Fruit fly (Drosophila melanogaster) whole organism, embryonic: Measurements from ENCODE around the gene Rnp4F.

ENCODE experiments used
- Blimp-1 ChIP-seq: fragments of 200-800 bp; sonication (Bioruptor generic); optimal IDR thresholded peaks from 3 replicates; lab custom pipeline; 2018; ENCODE audit warnings: missing biosample characterization, missing genetic modification characterization, mild to moderate bottlenecking, moderate library complexity, missing genetic modification reagents
- CG10209 ChIP-seq: fragments of 200-800 bp; sonication (Bioruptor generic); optimal IDR thresholded peaks from 3 replicates; lab custom pipeline; 2017; ENCODE audit warnings: missing biosample characterization, mild to moderate bottlenecking, missing genetic modification characterization, missing genetic modification reagents
- CG1024 ChIP-seq: fragments of 200-800 bp; sonication (Bioruptor generic); IDR thresholded peaks from 2 replicates; pipeline ENCODE4 v1.3.6; 2022; ENCODE audit warnings: missing biosample characterization, missing genetic modification characterization
- CG11723 ChIP-seq: fragments of 200-800 bp; sonication (Bioruptor generic); optimal IDR thresholded peaks from 2 replicates; lab custom pipeline; 2017; ENCODE audit warnings: missing biosample characterization, mild to moderate bottlenecking, missing genetic modification characterization
- CG12659 ChIP-seq: fragments of 200-800 bp; sonication (Bioruptor generic); optimal IDR thresholded peaks from 3 replicates; lab custom pipeline; 2017; ENCODE audit warnings: mild to moderate bottlenecking, missing biosample characterization, missing genetic modification reagents, missing genetic modification characterization
- CG14710 ChIP-seq: fragments of 200-800 bp; sonication (Bioruptor generic); optimal IDR thresholded peaks from 3 replicates; lab custom pipeline; 2019; ENCODE audit warnings: missing biosample characterization, mild to moderate bottlenecking, missing genetic modification characterization, moderate library complexity
- CG14965 ChIP-seq: fragments of 200-800 bp; sonication (Bioruptor generic); optimal IDR thresholded peaks from 2 replicates; lab custom pipeline; 2016; ENCODE audit warnings: missing biosample characterization, missing genetic modification characterization, borderline replicate concordance
- CG15696 ChIP-seq: fragments of 200-800 bp; sonication (Bioruptor generic); optimal IDR thresholded peaks from 2 replicates; lab custom pipeline; 2019; ENCODE audit warnings: missing biosample characterization, mild to moderate bottlenecking, missing genetic modification characterization, moderate library complexity
- CG1602 ChIP-seq: fragments of 200-800 bp; sonication (Bioruptor generic); optimal IDR thresholded peaks from 3 replicates; lab custom pipeline; 2016; ENCODE audit warnings: missing biosample characterization, missing genetic modification characterization
- CG16813 ChIP-seq: fragments of 200-800 bp; sonication (Bioruptor generic); IDR thresholded peaks from 3 replicates; pipeline ENCODE4 v1.3.6; 2022; ENCODE audit warnings: missing biosample characterization, missing genetic modification characterization; ENCODE audit not compliant: partially characterized antibody
- CG18764 ChIP-seq: fragments of 200-800 bp; sonication (Bioruptor generic); optimal IDR thresholded peaks from 3 replicates; lab custom pipeline; 2016; ENCODE audit warnings: missing biosample characterization, missing genetic modification characterization
- CG31441 ChIP-seq: fragments of 200-800 bp; sonication (Bioruptor generic); IDR thresholded peaks from 2 replicates; pipeline ENCODE4 v1.3.6; 2022; ENCODE audit warnings: missing biosample characterization, missing genetic modification characterization
- CG3726 ChIP-seq: fragments of 200-800 bp; sonication (Bioruptor generic); IDR thresholded peaks from 3 replicates; pipeline ENCODE4, ENCODE4 v1.3.6; 2022; ENCODE audit warnings: missing biosample characterization, missing genetic modification characterization
- CG3995 ChIP-seq: fragments of 200-800 bp; sonication (Bioruptor generic); optimal IDR thresholded peaks from 3 replicates; lab custom pipeline; 2016; ENCODE audit warnings: missing biosample characterization, missing genetic modification characterization
- CG4617 ChIP-seq: fragments of 200-800 bp; sonication (Bioruptor generic); optimal IDR thresholded peaks from 3 replicates; lab custom pipeline; 2016; ENCODE audit warnings: missing biosample characterization, missing genetic modification characterization, borderline replicate concordance
- CG7928 ChIP-seq: fragments of 200-800 bp; sonication (Bioruptor generic); optimal IDR thresholded peaks from 2 replicates; lab custom pipeline; 2017; ENCODE audit warnings: missing biosample characterization, mild to moderate bottlenecking, missing genetic modification characterization
- CG8924 ChIP-seq: fragments of 200-800 bp; optimal IDR thresholded peaks from 3 replicates; lab custom pipeline; 2019; ENCODE audit warnings: missing biosample characterization, mild to moderate bottlenecking, missing genetic modification characterization, moderate library complexity
- Camta ChIP-seq: fragments of 200-800 bp; sonication (Bioruptor generic); optimal IDR thresholded peaks from 2 replicates; lab custom pipeline; 2016; ENCODE audit warnings: missing biosample characterization, missing genetic modification characterization
- CkIIα-i1 ChIP-seq: fragments of 200-800 bp; sonication (Bioruptor generic); IDR thresholded peaks from 2 replicates; pipeline ENCODE4 v1.3.6; 2022; ENCODE audit warnings: missing biosample characterization, missing genetic modification characterization
- Eip74EF ChIP-seq, 2 experiments: fragments of 200-800 bp in 1 of 2; fragments of >200 bp in 1 of 2; sonication (Bioruptor generic) in 1 of 2; optimal IDR thresholded peaks; 2 replicates each; lab custom pipeline; 2017 to 2019; ENCODE audit warnings: missing biosample characterization in 2 of 2, missing genetic modification characterization in 2 of 2, mild to moderate bottlenecking in 1 of 2, moderate library complexity in 1 of 2
- Ets97D ChIP-seq: fragments of 200-800 bp; sonication (Bioruptor generic); optimal IDR thresholded peaks from 3 replicates; lab custom pipeline; 2016; ENCODE audit warnings: missing biosample characterization, missing genetic modification characterization
- Gsc ChIP-seq: fragments of 200-800 bp; sonication (Bioruptor generic); IDR thresholded peaks from 2 replicates; pipeline ENCODE4 v1.3.6; 2022; ENCODE audit warnings: missing biosample characterization, missing genetic modification characterization
- H2.0 ChIP-seq: fragments of 200-800 bp; sonication (Bioruptor generic); IDR thresholded peaks from 2 replicates; pipeline ENCODE4 v1.3.6; 2022; ENCODE audit warnings: missing biosample characterization, missing genetic modification characterization
- HLH4C ChIP-seq: fragments of 200-800 bp; sonication (Bioruptor generic); IDR thresholded peaks from 3 replicates; pipeline ENCODE4 v1.3.6; 2022; ENCODE audit warnings: missing biosample characterization, missing genetic modification characterization; ENCODE audit not compliant: partially characterized antibody
- Hand ChIP-seq: fragments of 200-800 bp; sonication (Bioruptor generic); optimal IDR thresholded peaks from 2 replicates; lab custom pipeline; 2017; ENCODE audit warnings: mild to moderate bottlenecking, missing biosample characterization, missing genetic modification reagents, missing genetic modification characterization
- HmgD ChIP-seq: fragments of 200-800 bp; sonication (Bioruptor generic); optimal IDR thresholded peaks from 3 replicates; lab custom pipeline; 2016; ENCODE audit warnings: missing biosample characterization, missing genetic modification characterization
- Hmr ChIP-seq: fragments of 200-800 bp; sonication (Bioruptor generic); optimal IDR thresholded peaks from 3 replicates; lab custom pipeline; 2017; ENCODE audit warnings: mild to moderate bottlenecking, missing biosample characterization, missing genetic modification reagents, missing genetic modification characterization
- Lhr ChIP-seq: fragments of 200-800 bp; sonication (Bioruptor generic); optimal IDR thresholded peaks from 3 replicates; lab custom pipeline; 2017; ENCODE audit warnings: mild to moderate bottlenecking, missing biosample characterization, missing genetic modification reagents, missing genetic modification characterization
- Mrtf ChIP-seq: fragments of 200-800 bp; sonication (Bioruptor generic); IDR thresholded peaks from 3 replicates; pipeline ENCODE4 v1.3.6; 2022; ENCODE audit warnings: missing biosample characterization, missing genetic modification characterization
- Ptx1 ChIP-seq: fragments of 200-800 bp; sonication (Bioruptor generic); IDR thresholded peaks from 2 replicates; pipeline ENCODE4 v1.3.6; 2022; ENCODE audit warnings: missing biosample characterization, missing genetic modification characterization
- Taf1 ChIP-seq: fragments of 200-800 bp; sonication (Bioruptor generic); IDR thresholded peaks from 2 replicates; pipeline ENCODE4 v1.3.6; 2022; ENCODE audit warnings: missing biosample characterization, missing genetic modification characterization
- Xbp1 ChIP-seq: fragments of 200-800 bp; sonication (Bioruptor generic); optimal IDR thresholded peaks from 3 replicates; lab custom pipeline; 2016; ENCODE audit warnings: missing biosample characterization, mild to moderate bottlenecking, missing genetic modification characterization
- ac ChIP-seq: fragments of 200-800 bp; sonication (Bioruptor generic); optimal IDR thresholded peaks from 3 replicates; lab custom pipeline; 2017; ENCODE audit warnings: missing biosample characterization, mild to moderate bottlenecking, missing genetic modification characterization
- ash1 ChIP-seq: fragments of 200-800 bp; sonication (Bioruptor generic); optimal IDR thresholded peaks from 2 replicates; lab custom pipeline; 2018; ENCODE audit warnings: missing biosample characterization, mild to moderate bottlenecking, missing genetic modification characterization
- bowl ChIP-seq: fragments of 200-800 bp; sonication (Bioruptor generic); IDR thresholded peaks from 2 replicates; pipeline ENCODE4 v1.3.6; 2022; ENCODE audit warnings: missing biosample characterization, missing genetic modification characterization
- btn ChIP-seq: fragments of 200-800 bp; sonication (Bioruptor generic); optimal IDR thresholded peaks from 2 replicates; lab custom pipeline; 2016; ENCODE audit warnings: missing biosample characterization, missing genetic modification characterization
- chinmo ChIP-seq: fragments of 200-800 bp; sonication (Bioruptor generic); IDR thresholded peaks from 4 replicates; pipeline ENCODE4 v1.3.6; 2022; ENCODE audit warnings: missing biosample characterization, missing genetic modification characterization; ENCODE audit not compliant: partially characterized antibody
- dm ChIP-seq: fragments of 200-800 bp; sonication (Bioruptor generic); optimal IDR thresholded peaks from 3 replicates; lab custom pipeline; 2016; ENCODE audit warnings: missing biosample characterization, missing genetic modification characterization
- esg ChIP-seq: fragments of 200-800 bp; sonication (Bioruptor generic); conservative IDR thresholded peaks from 2 replicates; pipeline ENCODE4 v1.3.6; 2022; ENCODE audit warnings: missing biosample characterization, missing genetic modification characterization
- eyg ChIP-seq: fragments of 200-800 bp; sonication (Bioruptor generic); optimal IDR thresholded peaks from 3 replicates; lab custom pipeline; 2016; ENCODE audit warnings: missing biosample characterization, missing genetic modification characterization
- gcm ChIP-seq: fragments of 200-800 bp; sonication (Bioruptor generic); optimal IDR thresholded peaks from 2 replicates; lab custom pipeline; 2019; ENCODE audit warnings: missing biosample characterization, mild to moderate bottlenecking, missing genetic modification characterization, moderate library complexity
- gcm2 ChIP-seq: fragments of 200-800 bp; sonication (Bioruptor generic); optimal IDR thresholded peaks from 2 replicates; lab custom pipeline; 2016; ENCODE audit warnings: missing biosample characterization, missing genetic modification characterization
- lab ChIP-seq: fragments of 200-800 bp; sonication (Bioruptor generic); optimal IDR thresholded peaks from 3 replicates; lab custom pipeline; 2017; ENCODE audit warnings: missing biosample characterization, missing genetic modification characterization, mild to moderate bottlenecking, moderate library complexity, missing genetic modification reagents
- pnt ChIP-seq: fragments of 200-800 bp; sonication (Bioruptor generic); optimal IDR thresholded peaks from 3 replicates; lab custom pipeline; 2016; ENCODE audit warnings: missing biosample characterization, missing genetic modification characterization
- twi ChIP-seq: fragments of 200-800 bp; optimal IDR thresholded peaks from 2 replicates; lab custom pipeline; 2019; ENCODE audit warnings: missing biosample characterization, mild to moderate bottlenecking, missing genetic modification characterization, moderate library complexity
- usp ChIP-seq: fragments of >200 bp; optimal IDR thresholded peaks from 2 replicates; lab custom pipeline; 2017; ENCODE audit warnings: missing biosample characterization, missing genetic modification characterization
- wek ChIP-seq: fragments of 200-800 bp; sonication (Bioruptor generic); optimal IDR thresholded peaks from 3 replicates; lab custom pipeline; 2018; ENCODE audit warnings: missing biosample characterization, mild to moderate bottlenecking, missing genetic modification characterization, moderate library complexity
- yki ChIP-seq: fragments of >200 bp; optimal IDR thresholded peaks from 3 replicates; lab custom pipeline; 2018
- zen2 ChIP-seq: fragments of 200-800 bp; sonication (Bioruptor generic); IDR thresholded peaks from 3 replicates; pipeline ENCODE4 v1.3.6; 2022; ENCODE audit warnings: missing biosample characterization, missing genetic modification characterization; ENCODE audit not compliant: partially characterized antibody
- zf30C ChIP-seq: fragments of 200-800 bp; sonication (Bioruptor generic); optimal IDR thresholded peaks from 3 replicates; lab custom pipeline; 2018; ENCODE audit warnings: missing biosample characterization, mild to moderate bottlenecking, missing genetic modification characterization
- zfh2 ChIP-seq: fragments of 200-800 bp; sonication (Bioruptor generic); optimal IDR thresholded peaks from 2 replicates; lab custom pipeline; 2016; ENCODE audit warnings: missing biosample characterization, missing genetic modification characterization

Gene Rnp4F

DNA sequence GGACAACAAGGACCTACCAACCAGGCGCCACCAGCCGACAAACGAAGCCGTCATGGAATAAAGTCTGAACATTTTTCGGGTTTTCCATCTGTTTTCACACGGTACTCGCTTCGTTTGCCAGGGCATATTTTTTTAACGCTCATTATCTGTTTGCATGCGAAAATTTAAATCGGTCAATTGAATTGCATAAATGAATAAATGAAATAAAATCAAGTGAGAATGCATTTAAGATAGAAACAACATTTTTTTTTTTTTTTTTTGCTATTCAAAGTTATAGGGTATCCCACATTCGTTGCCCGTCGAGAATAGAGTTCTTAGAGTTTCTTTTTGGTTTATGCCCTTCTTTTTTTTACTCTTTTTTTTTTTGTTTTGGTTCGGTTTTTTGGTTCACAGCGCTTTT, 36.7 kb downstream of the Rnp4F start (continued):
- peak; percentile 51 for TF ChIP-seq CG10209 (GFP tag; lab: Kevin White, UChicago)
- TF ChIP-seq eyg (GFP tag; lab: Kevin White, UChicago): no peak
- peak; percentile 38 for TF ChIP-seq CG18764 (GFP tag; lab: Kevin White, UChicago)
- peak; percentile 24 for TF ChIP-seq CG12659 (GFP tag; lab: Kevin White, UChicago)
- TF ChIP-seq CG15696 (tag; lab: Kevin White, UChicago): peak; percentile 78
- peak; percentile 63 for TF ChIP-seq Blimp-1
- TF ChIP-seq ac (GFP tag; lab: Kevin White, UChicago): no peak
- TF ChIP-seq zfh2: peak; percentile 13
- peak; percentile 61 for TF ChIP-seq Hmr (GFP tag; lab: Kevin White, UChicago)
- TF ChIP-seq twi (tag; lab: Kevin White, UChicago): no peak
- peak; percentile 49 for TF ChIP-seq CG14710
- TF ChIP-seq CG11723 (GFP tag; lab: Kevin White, UChicago): no peak
- no peak for TF ChIP-seq zf30C (GFP tag; lab: Kevin White, UChicago)
- no peak for TF ChIP-seq CG16813
- no peak for TF ChIP-seq Eip74EF (GFP tag; optimal IDR thresholded peaks at IDR 0.05; lab: Kevin White, UChicago)
- TF ChIP-seq HLH4C (GFP tag; lab: Robert Waterston, UW): no peak
- TF ChIP-seq Gsc (GFP tag; lab: Robert Waterston, UW): no peak
- peak; percentile 24; the same call in 1 of the 2 replicates for TF ChIP-seq CG31441 (GFP tag; lab: Robert Waterston, UW)
- peak; percentile 36 for TF ChIP-seq CG8924 (tag; lab: Kevin White, UChicago)
- TF ChIP-seq CkIIα-i1 (GFP tag; lab: Robert Waterston, UW): no peak
- TF ChIP-seq pnt (GFP tag; lab: Kevin White, UChicago): peak; percentile 13
- no peak for TF ChIP-seq CG3995 (GFP tag; lab: Kevin White, UChicago)
- no peak for TF ChIP-seq Ets97D (GFP tag; lab: Kevin White, UChicago)
- no peak for TF ChIP-seq yki (lab: Kevin White, UChicago)
- TF ChIP-seq chinmo (GFP tag; lab: Robert Waterston, UW): no peak
- TF ChIP-seq esg (GFP tag; lab: Robert Waterston, UW): no peak
- peak; percentile 79 for TF ChIP-seq lab
- TF ChIP-seq Mrtf (GFP tag; lab: Robert Waterston, UW): no peak
- no peak for TF ChIP-seq wek (GFP tag; lab: Kevin White, UChicago)
- no peak for TF ChIP-seq CG7928
- no peak for TF ChIP-seq bowl (GFP tag; lab: Robert Waterston, UW)
- TF ChIP-seq CG1024: no peak
- TF ChIP-seq H2.0: 0 out of 2 replicates have a peak, but pooled peaks have one; percentile 30
- no peak for TF ChIP-seq CG4617 (GFP tag; lab: Kevin White, UChicago)
- no peak for TF ChIP-seq Camta
- TF ChIP-seq gcm: no peak
- peak; percentile 40; the same call in 1 of the 2 replicates for TF ChIP-seq Ptx1 (GFP tag; lab: Robert Waterston, UW)
- no peak for TF ChIP-seq CG14965 (GFP tag; lab: Kevin White, UChicago)
- no peak for TF ChIP-seq usp (GFP tag; lab: Kevin White, UChicago)
- no peak for TF ChIP-seq Taf1 (GFP tag; lab: Robert Waterston, UW)
- no peak for TF ChIP-seq ash1 (GFP tag; lab: Kevin White, UChicago)
- TF ChIP-seq Hand (GFP tag; lab: Kevin White, UChicago): peak; percentile 5
- TF ChIP-seq zen2: no peak
- no peak for TF ChIP-seq gcm2
- no peak for TF ChIP-seq CG3726 (GFP tag; lab: Robert Waterston, UW)
- TF ChIP-seq btn: peak; percentile 33
- peak; percentile 43 for TF ChIP-seq Xbp1 (GFP tag; lab: Kevin White, UChicago)
- TF ChIP-seq Lhr (GFP tag; lab: Kevin White, UChicago): no peak
- TF ChIP-seq dm (GFP tag; lab: Kevin White, UChicago): no peak
- TF ChIP-seq HmgD (GFP tag; lab: Kevin White, UChicago): no peak
- TF ChIP-seq CG1602 (GFP tag; lab: Kevin White, UChicago): peak; percentile 36
